Fruit fly (Drosophila melanogaster): ENCODE measurements around the gene cal1.

dm6 chr3R:17126838-17127237 is 38.8 kb downstream of the cal1 start, which contains the start of the genes CG17477 and CG31269:
- TF ChIP-seq CG12605 (GFP tag; IDR thresholded peaks at IDR 0.05) (no peak), CG9948 (tag; optimal IDR thresholded peaks at IDR 0.05) (no peak), CG34367 (tag; optimal IDR thresholded peaks at IDR 0.05) (no peak), CG8159 (tag; optimal IDR thresholded peaks at IDR 0.05) (no peak), CG10348 (GFP tag; IDR thresholded peaks at IDR 0.05) (no peak), CG15710 (tag; optimal IDR thresholded peaks at IDR 0.05) (no peak), Ets98B (GFP tag; IDR thresholded peaks at IDR 0.05) (no peak), rn (GFP tag; IDR thresholded peaks at IDR 0.05) (no peak), CG17806 (tag; optimal IDR thresholded peaks at IDR 0.05) (no peak), D1 (tag; optimal IDR thresholded peaks at IDR 0.05) (no peak), Pif1B (GFP tag; optimal IDR thresholded peaks at IDR 0.05) (no peak), CG14655 (GFP tag; optimal IDR thresholded peaks at IDR 0.05) (no peak), CG13204 (GFP tag; optimal IDR thresholded peaks at IDR 0.05) (no peak)
